Worm (Caenorhabditis elegans) whole organism, L1 larva: ENCODE results near the gene egl-20.

ENCODE experiments used
- C04F5.9 ChIP-seq: sonication (generic microtip); optimal IDR thresholded peaks from 2 replicates; lab custom pipeline; 2016; ENCODE audit warnings: missing genetic modification characterization, missing compliant biosample characterization
- C16A3.4 ChIP-seq: fragments of 150-350 bp; optimal IDR thresholded peaks from 2 replicates; lab custom pipeline; 2014; ENCODE audit warnings: missing biosample characterization, missing genetic modification characterization
- C34B4.2 ChIP-seq: sonication (generic microtip); optimal IDR thresholded peaks from 2 replicates; lab custom pipeline; 2017; ENCODE audit warnings: mild to moderate bottlenecking, missing genetic modification characterization, missing compliant biosample characterization
- Y116A8C.19 ChIP-seq: sonication (generic microtip); optimal IDR thresholded peaks from 2 replicates; lab custom pipeline; 2016; ENCODE audit warnings: missing compliant biosample characterization, missing genetic modification characterization, borderline replicate concordance
- aha-1 ChIP-seq: fragments of 150-350 bp; optimal IDR thresholded peaks from 2 replicates; lab custom pipeline; 2014; ENCODE audit warnings: missing biosample characterization, missing genetic modification characterization
- alr-1 ChIP-seq: fragments of 200-800 bp; sonication (Bioruptor generic); optimal IDR thresholded peaks from 2 replicates; lab custom pipeline; 2018; ENCODE audit warnings: borderline replicate concordance, mild to moderate bottlenecking, missing genetic modification characterization, missing compliant biosample characterization
- aly-2 ChIP-seq: fragments of 150-350 bp; optimal IDR thresholded peaks from 2 replicates; lab custom pipeline; 2014; ENCODE audit warnings: missing biosample characterization, missing genetic modification characterization
- blmp-1 ChIP-seq: fragments of 150-350 bp; optimal IDR thresholded peaks from 2 replicates; lab custom pipeline; 2014; ENCODE audit warnings: missing biosample characterization, missing genetic modification characterization
- ceh-8 ChIP-seq: fragments of 200-800 bp; sonication (Bioruptor generic); optimal IDR thresholded peaks from 2 replicates; lab custom pipeline; 2018; ENCODE audit warnings: mild to moderate bottlenecking, missing genetic modification characterization, moderate library complexity, missing compliant biosample characterization
- ceh-82 ChIP-seq, 3 experiments: fragments of 150-350 bp in 1 of 3; sonication (generic microtip) in 2 of 3; optimal IDR thresholded peaks; 2 replicates each; lab custom pipeline; 2014 to 2017; ENCODE audit warnings: missing biosample characterization in 3 of 3, missing genetic modification characterization in 3 of 3
- ceh-90 ChIP-seq: sonication (generic microtip); optimal IDR thresholded peaks from 2 replicates; lab custom pipeline; 2016; ENCODE audit warnings: missing genetic modification characterization, missing compliant biosample characterization
- ces-1 ChIP-seq: fragments of 150-350 bp; optimal IDR thresholded peaks from 2 replicates; lab custom pipeline; 2014; ENCODE audit warnings: missing biosample characterization, missing genetic modification reagents, missing genetic modification characterization
- dpl-1 ChIP-seq, 3 experiments: fragments of 150-350 bp in 2 of 3; sonication (generic microtip) in 1 of 3; optimal IDR thresholded peaks; 2 replicates each; lab custom pipeline; 2014 to 2017; ENCODE audit warnings: missing biosample characterization in 3 of 3, missing genetic modification characterization in 3 of 3, missing genetic modification reagents in 3 of 3
- dsc-1 ChIP-seq: sonication (generic microtip); optimal IDR thresholded peaks from 2 replicates; lab custom pipeline; 2016; ENCODE audit warnings: mild to moderate bottlenecking, missing genetic modification characterization, missing compliant biosample characterization
- egl-27 ChIP-seq, 2 experiments: fragments of 150-350 bp in 1 of 2; sonication (generic microtip); optimal IDR thresholded peaks; 3 replicates each; lab custom pipeline; 2017 to 2018; ENCODE audit warnings: missing biosample characterization in 2 of 2, missing genetic modification characterization in 2 of 2, missing genetic modification reagents in 2 of 2
- elt-3 ChIP-seq, 6 experiments: fragments of 150-350 bp in 1 of 6; sonication (generic microtip); optimal IDR thresholded peaks; 2 replicates each; lab custom pipeline; 2017 to 2018; ENCODE audit warnings: missing biosample characterization in 6 of 6, missing genetic modification characterization in 6 of 6, inconsistent platforms in 1 of 6
- fkh-8 ChIP-seq: sonication (generic microtip); optimal IDR thresholded peaks from 2 replicates; lab custom pipeline; 2016; ENCODE audit warnings: mild to moderate bottlenecking, missing genetic modification characterization, missing compliant biosample characterization
- fos-1 ChIP-seq: fragments of 150-350 bp; optimal IDR thresholded peaks from 2 replicates; lab custom pipeline; 2014; ENCODE audit warnings: missing biosample characterization, missing genetic modification characterization
- grh-1 ChIP-seq: fragments of 200-800 bp; sonication (Bioruptor generic); IDR thresholded peaks from 2 replicates; pipeline ENCODE4 v1.3.6; 2022; ENCODE audit warnings: missing genetic modification reagents, missing genetic modification characterization, missing compliant biosample characterization
- hpl-2 ChIP-seq: fragments of 150-350 bp; optimal IDR thresholded peaks from 2 replicates; lab custom pipeline; 2014; ENCODE audit warnings: missing biosample characterization, missing genetic modification reagents, missing genetic modification characterization
- jun-1 ChIP-seq: fragments of 150-350 bp; optimal IDR thresholded peaks from 2 replicates; lab custom pipeline; 2014; ENCODE audit warnings: missing biosample characterization, missing genetic modification reagents, missing genetic modification characterization
- lin-13 ChIP-seq: fragments of 150-350 bp; optimal IDR thresholded peaks from 2 replicates; lab custom pipeline; 2014; ENCODE audit warnings: missing biosample characterization, missing genetic modification reagents, missing genetic modification characterization
- lin-15B ChIP-seq: fragments of 150-350 bp; sonication (generic microtip); optimal IDR thresholded peaks from 3 replicates; lab custom pipeline; 2014; ENCODE audit warnings: missing biosample characterization, missing genetic modification characterization
- lsy-2 ChIP-seq, 2 experiments: fragments of 150-350 bp; optimal IDR thresholded peaks; 2 replicates each; lab custom pipeline; 2014; ENCODE audit warnings: missing biosample characterization in 2 of 2, missing genetic modification characterization in 2 of 2
- mdl-1 ChIP-seq, 2 experiments: fragments of 150-350 bp; optimal IDR thresholded peaks; 2 replicates each; lab custom pipeline; 2014 to 2017; ENCODE audit warnings: missing biosample characterization in 2 of 2, missing genetic modification characterization in 2 of 2, inconsistent platforms in 1 of 2
- mef-2 ChIP-seq: fragments of 150-350 bp; optimal IDR thresholded peaks from 2 replicates; lab custom pipeline; 2014; ENCODE audit warnings: missing biosample characterization, missing genetic modification characterization
- mep-1 ChIP-seq: fragments of 150-350 bp; optimal IDR thresholded peaks from 2 replicates; lab custom pipeline; 2014; ENCODE audit warnings: missing biosample characterization, missing genetic modification characterization
- nhr-11 ChIP-seq: fragments of 150-350 bp; optimal IDR thresholded peaks from 2 replicates; lab custom pipeline; 2014; ENCODE audit warnings: missing biosample characterization, missing genetic modification characterization
- nhr-12 ChIP-seq: sonication (generic microtip); optimal IDR thresholded peaks from 2 replicates; lab custom pipeline; 2017; ENCODE audit warnings: missing biosample characterization, missing genetic modification characterization
- nhr-19 ChIP-seq: fragments of 200-800 bp; sonication (Bioruptor generic); conservative IDR thresholded peaks from 2 replicates; pipeline ENCODE4 v1.3.6; 2022; ENCODE audit warnings: missing genetic modification characterization, missing compliant biosample characterization
- nhr-20 ChIP-seq: sonication (generic microtip); optimal IDR thresholded peaks from 2 replicates; lab custom pipeline; 2016; ENCODE audit warnings: mild to moderate bottlenecking, missing genetic modification characterization, missing compliant biosample characterization
- nhr-237 ChIP-seq: fragments of 150-350 bp; optimal IDR thresholded peaks from 2 replicates; lab custom pipeline; 2014; ENCODE audit warnings: missing biosample characterization, missing genetic modification characterization
- nhr-28 ChIP-seq: fragments of 150-350 bp; optimal IDR thresholded peaks from 2 replicates; lab custom pipeline; 2014; ENCODE audit warnings: missing biosample characterization, missing genetic modification characterization
- nhr-71 ChIP-seq: sonication (generic microtip); optimal IDR thresholded peaks from 2 replicates; lab custom pipeline; 2016; ENCODE audit warnings: mild to moderate bottlenecking, missing genetic modification characterization, moderate library complexity, missing compliant biosample characterization
- nhr-76 ChIP-seq: sonication (generic microtip); optimal IDR thresholded peaks from 2 replicates; lab custom pipeline; 2017; ENCODE audit warnings: missing biosample characterization, missing genetic modification characterization
- nhr-77 ChIP-seq: fragments of 150-350 bp; optimal IDR thresholded peaks from 2 replicates; lab custom pipeline; 2014; ENCODE audit warnings: missing biosample characterization, missing genetic modification characterization
- nhr-84 ChIP-seq: sonication (generic microtip); optimal IDR thresholded peaks from 2 replicates; lab custom pipeline; 2017; ENCODE audit warnings: missing biosample characterization, missing genetic modification characterization
- nhr-85 ChIP-seq: sonication (generic microtip); peaks from one replicate; lab custom pipeline; 2016; ENCODE audit warnings: missing genetic modification characterization, inconsistent platforms, missing compliant biosample characterization
- nhr-90 ChIP-seq: sonication (generic microtip); optimal IDR thresholded peaks from 2 replicates; lab custom pipeline; 2016; ENCODE audit warnings: mild to moderate bottlenecking, missing genetic modification characterization, missing compliant biosample characterization; ENCODE audit not compliant: poor library complexity
- pag-3 ChIP-seq: sonication (generic microtip); optimal IDR thresholded peaks from 2 replicates; lab custom pipeline; 2017; ENCODE audit warnings: missing genetic modification characterization, mild to moderate bottlenecking, missing compliant biosample characterization, antibody characterized with exemption, borderline replicate concordance; ENCODE audit not compliant: insufficient read depth
- pqm-1 ChIP-seq: sonication (generic microtip); optimal IDR thresholded peaks from 3 replicates; lab custom pipeline; 2017; ENCODE audit warnings: missing biosample characterization, missing genetic modification characterization
- rnt-1 ChIP-seq: sonication (generic microtip); optimal IDR thresholded peaks from 2 replicates; lab custom pipeline; 2016; ENCODE audit warnings: mild to moderate bottlenecking, missing genetic modification characterization, moderate library complexity, missing compliant biosample characterization
- skn-1 ChIP-seq: fragments of 150-350 bp; optimal IDR thresholded peaks from 2 replicates; lab custom pipeline; 2014; ENCODE audit warnings: missing biosample characterization, missing genetic modification characterization
- snu-23 ChIP-seq: sonication (generic microtip); optimal IDR thresholded peaks from 2 replicates; lab custom pipeline; 2016; ENCODE audit warnings: missing genetic modification characterization, missing compliant biosample characterization
- sox-4 ChIP-seq: sonication (generic microtip); optimal IDR thresholded peaks from 2 replicates; lab custom pipeline; 2016; ENCODE audit warnings: missing genetic modification characterization, missing compliant biosample characterization
- sptf-1 ChIP-seq: fragments of 150-350 bp; optimal IDR thresholded peaks from 2 replicates; lab custom pipeline; 2014; ENCODE audit warnings: missing biosample characterization, missing genetic modification characterization
- swsn-7 ChIP-seq: sonication (generic microtip); optimal IDR thresholded peaks from 2 replicates; lab custom pipeline; 2016; ENCODE audit warnings: missing genetic modification characterization, missing compliant biosample characterization
- tlp-1 ChIP-seq: fragments of 150-350 bp; optimal IDR thresholded peaks from 2 replicates; lab custom pipeline; 2014; ENCODE audit warnings: missing biosample characterization, missing genetic modification characterization
- unc-130 ChIP-seq: fragments of 150-350 bp; optimal IDR thresholded peaks from 2 replicates; lab custom pipeline; 2017; ENCODE audit warnings: missing biosample characterization, missing genetic modification characterization, inconsistent platforms
- unc-62 ChIP-seq: fragments of 150-350 bp; optimal IDR thresholded peaks from 2 replicates; lab custom pipeline; 2014; ENCODE audit warnings: missing biosample characterization, missing genetic modification reagents, missing genetic modification characterization
- unc-98 ChIP-seq: fragments of 200-800 bp; sonication (Bioruptor generic); IDR thresholded peaks from 2 replicates; pipeline ENCODE4 v1.3.6; 2022; ENCODE audit warnings: missing genetic modification characterization, missing compliant biosample characterization
- vab-15 ChIP-seq: sonication (generic microtip); optimal IDR thresholded peaks from 2 replicates; lab custom pipeline; 2017; ENCODE audit warnings: missing genotype, mild to moderate bottlenecking, missing genetic modification characterization, missing compliant biosample characterization
- zag-1 ChIP-seq: fragments of 150-350 bp; optimal IDR thresholded peaks from 2 replicates; lab custom pipeline; 2014; ENCODE audit warnings: missing biosample characterization, missing genetic modification characterization
- zip-4 ChIP-seq: fragments of 200-800 bp; sonication (Bioruptor generic); optimal IDR thresholded peaks from 2 replicates; lab custom pipeline; 2018; ENCODE audit warnings: mild to moderate bottlenecking, missing genetic modification characterization, moderate library complexity, missing compliant biosample characterization

Gene egl-20

ce11 chrIV:9825196-9825744 is 9.9 kb upstream of the egl-20 start, which contains the start of gene mtr-4 (continued):
- TF ChIP-seq elt-3 (tag; optimal IDR thresholded peaks at IDR 0.05; lab: Kevin White, UChicago): no peak
- TF ChIP-seq alr-1 (tag; lab: Kevin White, UChicago): no peak
- TF ChIP-seq ceh-82 (tag; optimal IDR thresholded peaks at IDR 0.05; lab: Kevin White, UChicago): no peak
- TF ChIP-seq swsn-7 (tag; lab: Kevin White, UChicago): peak; percentile 25
- no peak for TF ChIP-seq nhr-28 (tag; lab: Kevin White, UChicago)
- TF ChIP-seq nhr-85 (tag; lab: Kevin White, UChicago): no peak
- no peak for TF ChIP-seq C34B4.2 (tag; lab: Kevin White, UChicago)
- peak; percentile 21 for TF ChIP-seq lin-15B (tag; lab: Kevin White, UChicago)
- TF ChIP-seq blmp-1: no peak
- no peak for TF ChIP-seq pag-3 (tag; lab: Kevin White, UChicago)
- no peak for TF ChIP-seq aha-1 (tag; lab: Kevin White, UChicago)
- no peak for TF ChIP-seq rnt-1 (tag; lab: Kevin White, UChicago)
- no peak for TF ChIP-seq pqm-1 (tag; lab: Kevin White, UChicago)
- no peak for TF ChIP-seq sox-4
- no peak for TF ChIP-seq nhr-237 (tag; lab: Kevin White, UChicago)
- no peak for TF ChIP-seq egl-27 (tag; optimal IDR thresholded peaks at IDR 0.05; lab: Kevin White, UChicago)
- TF ChIP-seq mef-2 (tag; lab: Kevin White, UChicago): no peak
- TF ChIP-seq lin-13 (GFP tag; lab: Kevin White, UChicago): no peak
- TF ChIP-seq nhr-90: no peak
- TF ChIP-seq skn-1 (tag; lab: Kevin White, UChicago): no peak
- TF ChIP-seq tlp-1 (tag; lab: Kevin White, UChicago): no peak
- TF ChIP-seq C04F5.9 (tag; lab: Kevin White, UChicago): no peak
- no peak for TF ChIP-seq aly-2
- TF ChIP-seq nhr-19 (GFP tag; lab: Robert Waterston, UW): no peak
- TF ChIP-seq vab-15 (tag; lab: Kevin White, UChicago): no peak
- no peak for TF ChIP-seq snu-23 (GFP tag; lab: Kevin White, UChicago)
- TF ChIP-seq hpl-2 (GFP tag; lab: Kevin White, UChicago): no peak
- no peak for TF ChIP-seq Y116A8C.19
- TF ChIP-seq ceh-90 (tag; lab: Kevin White, UChicago): no peak
- no peak for TF ChIP-seq mdl-1 (tag; optimal IDR thresholded peaks at IDR 0.05; lab: Kevin White, UChicago)
- no peak for TF ChIP-seq ces-1
- no peak for TF ChIP-seq nhr-84 (tag; lab: Kevin White, UChicago)
- TF ChIP-seq dsc-1 (tag; lab: Kevin White, UChicago): no peak
- no peak for TF ChIP-seq nhr-11 (tag; lab: Kevin White, UChicago)
- no peak for TF ChIP-seq nhr-76 (tag; lab: Kevin White, UChicago)
- TF ChIP-seq nhr-71 (tag; lab: Kevin White, UChicago): peak; percentile 55
- no peak for TF ChIP-seq grh-1 (GFP tag; lab: Robert Waterston, UW)
- no peak for TF ChIP-seq fos-1
- TF ChIP-seq ceh-8 (GFP tag; lab: Kevin White, UChicago): no peak
- TF ChIP-seq zag-1 (tag; lab: Kevin White, UChicago): no peak
- TF ChIP-seq unc-98 (GFP tag; lab: Robert Waterston, UW): no peak
- TF ChIP-seq sptf-1 (tag; lab: Kevin White, UChicago): no peak
- TF ChIP-seq unc-130 (tag; lab: Kevin White, UChicago): peak; percentile 6
- no peak for TF ChIP-seq jun-1
- no peak for TF ChIP-seq nhr-12
- peak; percentile 33 to 73 (median 59) for TF ChIP-seq dpl-1 (GFP tag; optimal IDR thresholded peaks at IDR 0.05; lab: Kevin White, UChicago)
- no peak for TF ChIP-seq nhr-77 (tag; lab: Kevin White, UChicago)
- TF ChIP-seq fkh-8: peak; percentile 8
- TF ChIP-seq lsy-2 (tag; optimal IDR thresholded peaks at IDR 0.05; lab: Kevin White, UChicago): peak in 1 of 2 experiments; percentile 53
- no peak for TF ChIP-seq C16A3.4 (tag; lab: Kevin White, UChicago)
- no peak for TF ChIP-seq nhr-20 (tag; lab: Kevin White, UChicago)
- no peak for TF ChIP-seq unc-62 (GFP tag; lab: Kevin White, UChicago)
- no peak for TF ChIP-seq zip-4 (GFP tag; lab: Kevin White, UChicago)
- TF ChIP-seq mep-1 (tag; lab: Kevin White, UChicago): no peak
